Worm (Caenorhabditis elegans): ENCODE data around the gene mrpl-22.

DNA sequence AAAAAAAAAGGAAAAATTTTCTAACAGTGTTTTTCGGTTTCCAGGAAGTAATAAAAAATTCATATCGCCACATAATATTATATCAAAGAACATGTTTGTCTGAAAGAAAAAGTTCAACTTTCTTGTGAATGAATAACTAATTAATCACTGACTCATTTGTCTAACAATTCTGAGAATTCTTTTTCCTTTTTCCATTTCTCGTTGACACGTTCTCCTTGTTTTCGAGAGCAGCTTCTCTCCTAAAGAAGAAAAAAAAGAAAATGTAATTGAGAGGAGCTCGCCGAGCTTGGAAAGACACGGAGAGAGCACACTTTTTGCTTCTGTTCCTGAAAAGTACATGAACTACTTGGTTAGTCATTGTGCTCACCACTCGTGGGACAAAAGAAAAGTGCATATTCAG lies 7.1 kb upstream of the mrpl-22 start:
- no peak for TF ChIP-seq nhr-20 (tag; optimal IDR thresholded peaks at IDR 0.05)
- TF ChIP-seq fkh-10 (GFP tag; optimal IDR thresholded peaks at IDR 0.05), result no peak
- TF ChIP-seq fos-1 (tag; optimal IDR thresholded peaks at IDR 0.05), result no peak
- TF ChIP-seq C34B4.2 (tag; optimal IDR thresholded peaks at IDR 0.05), result no peak
- no peak for TF ChIP-seq ces-1 (GFP tag; optimal IDR thresholded peaks at IDR 0.05)
- TF ChIP-seq swsn-7 (tag; optimal IDR thresholded peaks at IDR 0.05), result no peak

Measured in whole organism, L1 larva.